Fruit fly (Drosophila melanogaster) whole organism, embryonic: ENCODE data around the gene meso18E.

ENCODE experiments used
- Antp ChIP-seq: fragments of 200-800 bp; sonication (Bioruptor generic); optimal IDR thresholded peaks from 3 replicates; lab custom pipeline; 2016; ENCODE audit warnings: missing biosample characterization, missing genetic modification characterization
- Awh ChIP-seq: fragments of 200-800 bp; sonication (Bioruptor generic); IDR thresholded peaks from 2 replicates; pipeline ENCODE4, ENCODE4 v1.3.6; 2022; ENCODE audit warnings: missing biosample characterization, missing genetic modification characterization
- CG11398 ChIP-seq: fragments of 200-800 bp; sonication (Bioruptor generic); optimal IDR thresholded peaks from 2 replicates; lab custom pipeline; 2016; ENCODE audit warnings: missing biosample characterization, missing genetic modification characterization
- CG11723 ChIP-seq: fragments of 200-800 bp; sonication (Bioruptor generic); optimal IDR thresholded peaks from 2 replicates; lab custom pipeline; 2017; ENCODE audit warnings: missing biosample characterization, mild to moderate bottlenecking, missing genetic modification characterization
- CG12155 ChIP-seq: fragments of 200-800 bp; sonication (Bioruptor generic); optimal IDR thresholded peaks from 3 replicates; lab custom pipeline; 2016; ENCODE audit warnings: missing biosample characterization, missing genetic modification characterization
- CG13123 ChIP-seq: fragments of 200-800 bp; sonication (Bioruptor generic); optimal IDR thresholded peaks from 2 replicates; lab custom pipeline; 2016; ENCODE audit warnings: missing biosample characterization, missing genetic modification characterization
- CG14441 ChIP-seq: fragments of 200-800 bp; sonication (Bioruptor generic); IDR thresholded peaks from 2 replicates; pipeline ENCODE4 v1.3.6; 2022; ENCODE audit warnings: missing biosample characterization, missing genetic modification characterization
- CG15479 ChIP-seq: fragments of 200-800 bp; sonication (Bioruptor generic); optimal IDR thresholded peaks from 3 replicates; lab custom pipeline; 2019; ENCODE audit warnings: missing biosample characterization, mild to moderate bottlenecking, missing genetic modification characterization, moderate library complexity
- CG16813 ChIP-seq: fragments of 200-800 bp; sonication (Bioruptor generic); IDR thresholded peaks from 3 replicates; pipeline ENCODE4 v1.3.6; 2022; ENCODE audit warnings: missing biosample characterization, missing genetic modification characterization; ENCODE audit not compliant: partially characterized antibody
- CG17186 ChIP-seq: fragments of 200-800 bp; sonication (Bioruptor generic); optimal IDR thresholded peaks from 3 replicates; lab custom pipeline; 2017; ENCODE audit warnings: missing biosample characterization, missing genetic modification reagents, missing genetic modification characterization
- CG17359 ChIP-seq: fragments of 200-800 bp; sonication (Bioruptor generic); optimal IDR thresholded peaks from 3 replicates; lab custom pipeline; 2018; ENCODE audit warnings: missing biosample characterization, mild to moderate bottlenecking, missing genetic modification characterization, moderate library complexity
- CG32532 ChIP-seq: fragments of 200-800 bp; sonication (Bioruptor generic); IDR thresholded peaks from 2 replicates; pipeline ENCODE4 v1.3.6; 2022; ENCODE audit warnings: missing biosample characterization, missing genetic modification characterization
- CG33557 ChIP-seq: fragments of 200-800 bp; sonication (Bioruptor generic); optimal IDR thresholded peaks from 2 replicates; lab custom pipeline; 2019; ENCODE audit warnings: missing biosample characterization, mild to moderate bottlenecking, missing genetic modification characterization, moderate library complexity
- CG3995 ChIP-seq: fragments of 200-800 bp; sonication (Bioruptor generic); optimal IDR thresholded peaks from 3 replicates; lab custom pipeline; 2016; ENCODE audit warnings: missing biosample characterization, missing genetic modification characterization
- CG4617 ChIP-seq: fragments of 200-800 bp; sonication (Bioruptor generic); optimal IDR thresholded peaks from 3 replicates; lab custom pipeline; 2016; ENCODE audit warnings: missing biosample characterization, missing genetic modification characterization, borderline replicate concordance
- CG6272 ChIP-seq: fragments of 200-800 bp; sonication (Bioruptor generic); IDR thresholded peaks from 2 replicates; pipeline ENCODE4 v1.3.6; 2022; ENCODE audit warnings: missing biosample characterization, missing genetic modification characterization
- CG6791 ChIP-seq: fragments of 200-800 bp; sonication (Bioruptor generic); IDR thresholded peaks from 3 replicates; pipeline ENCODE4 v1.3.6; 2022; ENCODE audit warnings: missing biosample characterization, missing genetic modification characterization; ENCODE audit not compliant: partially characterized antibody
- CG7372 ChIP-seq: fragments of 200-800 bp; sonication (Bioruptor generic); IDR thresholded peaks from 2 replicates; pipeline ENCODE4 v1.3.6; 2022; ENCODE audit warnings: missing biosample characterization, missing genetic modification characterization
- CG8290 ChIP-seq, 3 experiments: fragments of 200-800 bp; sonication (Bioruptor generic); optimal IDR thresholded peaks; 2 replicates each; lab custom pipeline; 2016 to 2019; ENCODE audit warnings: missing biosample characterization in 3 of 3, missing genetic modification characterization in 3 of 3, mild to moderate bottlenecking in 2 of 3, moderate library complexity in 1 of 3
- Dll ChIP-seq: fragments of 200-800 bp; sonication (Bioruptor generic); IDR thresholded peaks from 4 replicates; pipeline ENCODE4 v1.3.6; 2022; ENCODE audit warnings: missing biosample characterization, missing genetic modification characterization; ENCODE audit not compliant: partially characterized antibody
- Doc2 ChIP-seq: fragments of 200-800 bp; sonication (Bioruptor generic); IDR thresholded peaks from 2 replicates; pipeline ENCODE4 v1.3.6; 2022; ENCODE audit warnings: missing biosample characterization, missing genetic modification characterization
- Eip74EF ChIP-seq, 2 experiments: fragments of 200-800 bp in 1 of 2; fragments of >200 bp in 1 of 2; sonication (Bioruptor generic) in 1 of 2; optimal IDR thresholded peaks; 2 replicates each; lab custom pipeline; 2017 to 2019; ENCODE audit warnings: missing biosample characterization in 2 of 2, missing genetic modification characterization in 2 of 2, mild to moderate bottlenecking in 1 of 2, moderate library complexity in 1 of 2
- Ets65A ChIP-seq: fragments of 200-800 bp; sonication (Bioruptor generic); peaks from one replicate; lab custom pipeline; 2016; ENCODE audit warnings: missing biosample characterization, missing genetic modification characterization
- HLH4C ChIP-seq: fragments of 200-800 bp; sonication (Bioruptor generic); IDR thresholded peaks from 3 replicates; pipeline ENCODE4 v1.3.6; 2022; ENCODE audit warnings: missing biosample characterization, missing genetic modification characterization; ENCODE audit not compliant: partially characterized antibody
- HmgZ ChIP-seq: fragments of 200-800 bp; sonication (Bioruptor generic); optimal IDR thresholded peaks from 2 replicates; lab custom pipeline; 2018; ENCODE audit warnings: missing biosample characterization, mild to moderate bottlenecking, missing genetic modification characterization
- MBD-R2 ChIP-seq: fragments of 200-800 bp; sonication (Bioruptor generic); IDR thresholded peaks from 2 replicates; pipeline ENCODE4 v1.3.6; 2022; ENCODE audit warnings: missing biosample characterization, missing genetic modification characterization
- MTF-1 ChIP-seq: fragments of 200-800 bp; sonication (Bioruptor generic); optimal IDR thresholded peaks from 2 replicates; lab custom pipeline; 2018; ENCODE audit warnings: missing biosample characterization, mild to moderate bottlenecking, missing genetic modification characterization, borderline replicate concordance
- Max ChIP-seq: fragments of 200-800 bp; sonication (Bioruptor generic); optimal IDR thresholded peaks from 2 replicates; lab custom pipeline; 2016; ENCODE audit warnings: missing biosample characterization, mild to moderate bottlenecking, missing genetic modification characterization
- Med ChIP-seq: fragments of 200-800 bp; sonication (Bioruptor generic); peaks from one replicate; lab custom pipeline; 2016; ENCODE audit warnings: missing biosample characterization, missing genetic modification characterization, mild to moderate bottlenecking, inconsistent platforms, moderate library complexity
- Meics ChIP-seq: fragments of 200-800 bp; sonication (Bioruptor generic); optimal IDR thresholded peaks from 2 replicates; lab custom pipeline; 2017; ENCODE audit warnings: missing biosample characterization, mild to moderate bottlenecking, missing genetic modification characterization
- Opbp ChIP-seq: fragments of 200-800 bp; sonication (Bioruptor generic); IDR thresholded peaks from 3 replicates; pipeline ENCODE4 v1.3.6; 2022; ENCODE audit warnings: missing biosample characterization, missing genetic modification characterization; ENCODE audit not compliant: partially characterized antibody
- Pdp1 ChIP-seq, 2 experiments: fragments of 200-800 bp; sonication (Bioruptor generic); optimal IDR thresholded peaks; 3 replicates each; lab custom pipeline; 2016; ENCODE audit warnings: missing biosample characterization in 2 of 2, missing genetic modification characterization in 2 of 2, mild to moderate bottlenecking in 1 of 2, moderate library complexity in 1 of 2
- Rfx ChIP-seq: fragments of 200-800 bp; sonication (Bioruptor generic); IDR thresholded peaks from 2 replicates; pipeline ENCODE4 v1.3.6; 2022; ENCODE audit warnings: missing biosample characterization, missing genetic modification characterization
- Scr ChIP-seq: fragments of 200-800 bp; sonication (Bioruptor generic); IDR thresholded peaks from 2 replicates; pipeline ENCODE4 v1.3.6; 2022; ENCODE audit warnings: missing biosample characterization, missing genetic modification characterization; ENCODE audit not compliant: partially characterized antibody
- Sry-β ChIP-seq: fragments of 200-800 bp; sonication (Bioruptor generic); optimal IDR thresholded peaks from 2 replicates; lab custom pipeline; 2018; ENCODE audit warnings: missing biosample characterization, mild to moderate bottlenecking, missing genetic modification characterization, moderate library complexity
- Sry-δ ChIP-seq: fragments of 200-800 bp; sonication (Bioruptor generic); optimal IDR thresholded peaks from 2 replicates; lab custom pipeline; 2016; ENCODE audit warnings: missing biosample characterization, missing genetic modification characterization
- Trl ChIP-seq, 3 experiments: fragments of >200 bp in 2 of 3; fragments of 200-800 bp in 1 of 3; sonication (Bioruptor generic) in 1 of 3; optimal IDR thresholded peaks; 2 replicates in 1 of 3; 3 replicates in 2 of 3; lab custom pipeline; 2016 to 2017; ENCODE audit warnings: missing biosample characterization in 1 of 3, missing genetic modification characterization in 1 of 3
- bbx ChIP-seq: fragments of 200-800 bp; sonication (Bioruptor generic); IDR thresholded peaks from 2 replicates; pipeline ENCODE4 v1.3.6; 2022; ENCODE audit warnings: missing biosample characterization, missing genetic modification characterization; ENCODE audit not compliant: partially characterized antibody
- ci ChIP-seq: fragments of 200-800 bp; sonication (Bioruptor generic); IDR thresholded peaks from 3 replicates; pipeline ENCODE4 v1.3.6; 2022; ENCODE audit warnings: missing biosample characterization, missing genetic modification characterization
- dati ChIP-seq: fragments of 200-800 bp; sonication (Bioruptor generic); IDR thresholded peaks from 2 replicates; pipeline ENCODE4 v1.3.6; 2022; ENCODE audit warnings: missing biosample characterization, missing genetic modification characterization
- knrl ChIP-seq: fragments of 200-800 bp; sonication (Bioruptor generic); IDR thresholded peaks from 3 replicates; pipeline ENCODE4 v1.3.6; 2022; ENCODE audit warnings: missing biosample characterization, missing genetic modification characterization; ENCODE audit not compliant: partially characterized antibody
- lab ChIP-seq: fragments of 200-800 bp; sonication (Bioruptor generic); optimal IDR thresholded peaks from 3 replicates; lab custom pipeline; 2017; ENCODE audit warnings: missing biosample characterization, missing genetic modification characterization, mild to moderate bottlenecking, moderate library complexity, missing genetic modification reagents
- onecut ChIP-seq: fragments of 200-800 bp; sonication (Bioruptor generic); IDR thresholded peaks from 2 replicates; pipeline ENCODE4 v1.3.6; 2022; ENCODE audit warnings: missing biosample characterization, missing genetic modification characterization
- otp ChIP-seq: fragments of 200-800 bp; sonication (Bioruptor generic); IDR thresholded peaks from 3 replicates; pipeline ENCODE4, ENCODE4 v1.3.6; 2022; ENCODE audit warnings: missing biosample characterization, missing genetic modification characterization
- ro ChIP-seq: fragments of 200-800 bp; sonication (Bioruptor generic); IDR thresholded peaks from 2 replicates; pipeline ENCODE4 v1.3.6; 2022; ENCODE audit warnings: missing biosample characterization, missing genetic modification characterization
- sens ChIP-seq: fragments of 200-800 bp; sonication (Bioruptor generic); peaks from one replicate; lab custom pipeline; 2016; ENCODE audit warnings: missing biosample characterization, missing genetic modification characterization
- ttk ChIP-seq: fragments of 200-800 bp; sonication (Bioruptor generic); IDR thresholded peaks from 2 replicates; pipeline ENCODE4 v2.1.2; 2022; ENCODE audit warnings: missing biosample characterization, missing genetic modification characterization
- vnd ChIP-seq: fragments of 200-800 bp; sonication (Bioruptor generic); IDR thresholded peaks from 3 replicates; pipeline ENCODE4 v1.3.6; 2022; ENCODE audit warnings: missing biosample characterization, missing genetic modification characterization; ENCODE audit not compliant: partially characterized antibody

The meso18E gene

dm6 chrX:19748565-19748964, 35.7 kb upstream of the meso18E start (continued):
- TF ChIP-seq Meics (GFP tag; lab: Kevin White, UChicago) (no peak), CG6791 (GFP tag; lab: Robert Waterston, UW) (peak; percentile 63; the same call in 2 of the 3 replicates), Dll (GFP tag; lab: Robert Waterston, UW) (peak; percentile 44; the same call in 1 of the 4 replicates), CG8290 (GFP tag; optimal IDR thresholded peaks at IDR 0.05; lab: Kevin White, UChicago) (no peak), CG8290 (tag; optimal IDR thresholded peaks at IDR 0.05; lab: Kevin White, UChicago) (peak in 1 of 2 experiments; percentile 28), ci (no peak), Eip74EF (GFP tag; optimal IDR thresholded peaks at IDR 0.05; lab: Kevin White, UChicago) (no peak), knrl (GFP tag; lab: Robert Waterston, UW) (peak; percentile 50), ro (GFP tag; lab: Robert Waterston, UW) (no peak), otp (no peak), CG6272 (GFP tag; lab: Robert Waterston, UW) (no peak), CG32532 (GFP tag; lab: Robert Waterston, UW) (peak; percentile 35; the same call in 1 of the 2 replicates), CG7372 (GFP tag; lab: Robert Waterston, UW) (no peak), bbx (GFP tag; lab: Robert Waterston, UW) (0 out of 2 replicates have a peak, but pooled peaks have one; percentile 41), CG14441 (no peak), ttk (GFP tag; lab: Robert Waterston, UW) (no peak), Awh (GFP tag; lab: Robert Waterston, UW) (no peak), Trl (optimal IDR thresholded peaks at IDR 0.05; lab: Kevin White, UChicago) (no peak), Trl (GFP tag; optimal IDR thresholded peaks at IDR 0.05; lab: Kevin White, UChicago) (peak; percentile 15), CG33557 (GFP tag; lab: Kevin White, UChicago) (no peak), onecut (GFP tag; lab: Robert Waterston, UW) (peak; percentile 53), CG11723 (GFP tag; lab: Kevin White, UChicago) (no peak), CG13123 (GFP tag; lab: Kevin White, UChicago) (no peak), dati (no peak), MTF-1 (GFP tag; lab: Kevin White, UChicago) (no peak), CG4617 (GFP tag; lab: Kevin White, UChicago) (peak; percentile 26), Ets65A (peak; percentile 86), HmgZ (tag; lab: Kevin White, UChicago) (peak; percentile 53), Pdp1 (GFP tag; optimal IDR thresholded peaks at IDR 0.05; lab: Kevin White, UChicago) (peak in 1 of 2 experiments; percentile 55), CG17186 (GFP tag; lab: Kevin White, UChicago) (peak; percentile 68), Max (GFP tag; lab: Kevin White, UChicago) (no peak), Opbp (GFP tag; lab: Robert Waterston, UW) (peak; percentile 50; the same call in 2 of the 3 replicates), HLH4C (GFP tag; lab: Robert Waterston, UW) (peak; percentile 24; the same call in 1 of the 3 replicates), Sry-δ (peak; percentile 75), CG11398 (GFP tag; lab: Kevin White, UChicago) (no peak), MBD-R2 (peak; percentile 62), Sry-β (GFP tag; lab: Kevin White, UChicago) (peak; percentile 62), Rfx (GFP tag; lab: Robert Waterston, UW) (peak; percentile 47), Antp (GFP tag; lab: Kevin White, UChicago) (peak; percentile 44), Doc2 (GFP tag; lab: Robert Waterston, UW) (no peak), sens (GFP tag; lab: Kevin White, UChicago) (peak; percentile 16), lab (peak; percentile 26), vnd (GFP tag; lab: Robert Waterston, UW) (0 out of 3 replicates have a peak, but pooled peaks have one; percentile 17), Scr (GFP tag; lab: Robert Waterston, UW) (peak; percentile 54), Med (peak; percentile 83), CG12155 (GFP tag; lab: Kevin White, UChicago) (no peak), CG17359 (tag; lab: Kevin White, UChicago) (no peak), CG3995 (GFP tag; lab: Kevin White, UChicago) (peak; percentile 67), CG16813 (GFP tag; lab: Robert Waterston, UW) (peak; percentile 46; the same call in 1 of the 3 replicates), CG15479 (GFP tag; lab: Kevin White, UChicago) (peak; percentile 64)
